Worm (Caenorhabditis elegans) whole organism, L1 larva: ENCODE results near the gene F53A9.9.
A peak's percentile ranks its signal among the peaks of the same experiment; 100 is the strongest.

Experiments used
- C16A3.4 ChIP-seq: fragments of 150-350 bp; optimal IDR thresholded peaks from 2 replicates; lab custom pipeline; 2014; ENCODE audit warnings: missing biosample characterization, missing genetic modification characterization
- aha-1 ChIP-seq: fragments of 150-350 bp; optimal IDR thresholded peaks from 2 replicates; lab custom pipeline; 2014; ENCODE audit warnings: missing biosample characterization, missing genetic modification characterization
- alr-1 ChIP-seq: fragments of 200-800 bp; sonication (Bioruptor generic); optimal IDR thresholded peaks from 2 replicates; lab custom pipeline; 2018; ENCODE audit warnings: borderline replicate concordance, mild to moderate bottlenecking, missing genetic modification characterization, missing compliant biosample characterization
- blmp-1 ChIP-seq: fragments of 150-350 bp; optimal IDR thresholded peaks from 2 replicates; lab custom pipeline; 2014; ENCODE audit warnings: missing biosample characterization, missing genetic modification characterization
- ceh-82 ChIP-seq, 3 experiments: fragments of 150-350 bp in 1 of 3; sonication (generic microtip) in 2 of 3; optimal IDR thresholded peaks; 2 replicates each; lab custom pipeline; 2014 to 2017; ENCODE audit warnings: missing biosample characterization in 3 of 3, missing genetic modification characterization in 3 of 3
- ceh-90 ChIP-seq: sonication (generic microtip); optimal IDR thresholded peaks from 2 replicates; lab custom pipeline; 2016; ENCODE audit warnings: missing genetic modification characterization, missing compliant biosample characterization
- dpl-1 ChIP-seq, 3 experiments: fragments of 150-350 bp in 2 of 3; sonication (generic microtip) in 1 of 3; optimal IDR thresholded peaks; 2 replicates each; lab custom pipeline; 2014 to 2017; ENCODE audit warnings: missing biosample characterization in 3 of 3, missing genetic modification characterization in 3 of 3, missing genetic modification reagents in 3 of 3
- efl-1 ChIP-seq, 4 experiments: fragments of 150-350 bp; optimal IDR thresholded peaks in 3 of 4; peaks in 1 of 4; 1 replicate in 1 of 4; 2 replicates in 3 of 4; lab custom pipeline; 2014; ENCODE audit warnings: missing biosample characterization in 2 of 4, missing genetic modification characterization in 2 of 4, missing genetic modification reagents in 2 of 4
- efl-3 ChIP-seq: fragments of 200-800 bp; sonication (Bioruptor generic); optimal IDR thresholded peaks from 2 replicates; lab custom pipeline; 2018; ENCODE audit warnings: mild to moderate bottlenecking, missing genetic modification characterization, missing compliant biosample characterization
- egl-13 ChIP-seq: sonication (generic microtip); optimal IDR thresholded peaks from 2 replicates; lab custom pipeline; 2016; ENCODE audit warnings: missing genotype, missing genetic modification reagents, missing genetic modification characterization, missing compliant biosample characterization
- egl-27 ChIP-seq, 2 experiments: fragments of 150-350 bp in 1 of 2; sonication (generic microtip); optimal IDR thresholded peaks; 3 replicates each; lab custom pipeline; 2017 to 2018; ENCODE audit warnings: missing biosample characterization in 2 of 2, missing genetic modification characterization in 2 of 2, missing genetic modification reagents in 2 of 2
- fkh-10 ChIP-seq: sonication (generic microtip); optimal IDR thresholded peaks from 2 replicates; lab custom pipeline; 2017; ENCODE audit warnings: missing biosample characterization, missing genetic modification reagents, missing genetic modification characterization
- fos-1 ChIP-seq: fragments of 150-350 bp; optimal IDR thresholded peaks from 2 replicates; lab custom pipeline; 2014; ENCODE audit warnings: missing biosample characterization, missing genetic modification characterization
- jun-1 ChIP-seq: fragments of 150-350 bp; optimal IDR thresholded peaks from 2 replicates; lab custom pipeline; 2014; ENCODE audit warnings: missing biosample characterization, missing genetic modification reagents, missing genetic modification characterization
- lin-14 ChIP-seq: fragments of 200-800 bp; sonication (Bioruptor generic); optimal IDR thresholded peaks from 2 replicates; lab custom pipeline; 2018; ENCODE audit warnings: mild to moderate bottlenecking, missing genetic modification characterization, moderate library complexity, missing compliant biosample characterization
- lin-35 ChIP-seq, 2 experiments: fragments of 150-350 bp; optimal IDR thresholded peaks; 2 replicates each; lab custom pipeline; 2014; ENCODE audit warnings: missing biosample characterization in 2 of 2, missing genetic modification characterization in 2 of 2, missing genetic modification reagents in 2 of 2
- lsy-2 ChIP-seq, 2 experiments: fragments of 150-350 bp; optimal IDR thresholded peaks; 2 replicates each; lab custom pipeline; 2014; ENCODE audit warnings: missing biosample characterization in 2 of 2, missing genetic modification characterization in 2 of 2
- mab-9 ChIP-seq: fragments of 200-800 bp; sonication (Bioruptor generic); IDR thresholded peaks from 2 replicates; pipeline ENCODE4 v1.3.6; 2022; ENCODE audit warnings: missing genetic modification reagents, missing genetic modification characterization, missing compliant biosample characterization
- mef-2 ChIP-seq: fragments of 150-350 bp; optimal IDR thresholded peaks from 2 replicates; lab custom pipeline; 2014; ENCODE audit warnings: missing biosample characterization, missing genetic modification characterization
- mep-1 ChIP-seq: fragments of 150-350 bp; optimal IDR thresholded peaks from 2 replicates; lab custom pipeline; 2014; ENCODE audit warnings: missing biosample characterization, missing genetic modification characterization
- nhr-20 ChIP-seq: sonication (generic microtip); optimal IDR thresholded peaks from 2 replicates; lab custom pipeline; 2016; ENCODE audit warnings: mild to moderate bottlenecking, missing genetic modification characterization, missing compliant biosample characterization
- nhr-71 ChIP-seq: sonication (generic microtip); optimal IDR thresholded peaks from 2 replicates; lab custom pipeline; 2016; ENCODE audit warnings: mild to moderate bottlenecking, missing genetic modification characterization, moderate library complexity, missing compliant biosample characterization
- nhr-77 ChIP-seq: fragments of 150-350 bp; optimal IDR thresholded peaks from 2 replicates; lab custom pipeline; 2014; ENCODE audit warnings: missing biosample characterization, missing genetic modification characterization
- nhr-85 ChIP-seq: sonication (generic microtip); peaks from one replicate; lab custom pipeline; 2016; ENCODE audit warnings: missing genetic modification characterization, inconsistent platforms, missing compliant biosample characterization
- skn-1 ChIP-seq: fragments of 150-350 bp; optimal IDR thresholded peaks from 2 replicates; lab custom pipeline; 2014; ENCODE audit warnings: missing biosample characterization, missing genetic modification characterization
- snpc-4 ChIP-seq: fragments of 150-350 bp; optimal IDR thresholded peaks from 2 replicates; lab custom pipeline; 2014; ENCODE audit warnings: missing biosample characterization, missing genetic modification characterization
- snu-23 ChIP-seq: sonication (generic microtip); optimal IDR thresholded peaks from 2 replicates; lab custom pipeline; 2016; ENCODE audit warnings: missing genetic modification characterization, missing compliant biosample characterization
- sptf-1 ChIP-seq: fragments of 150-350 bp; optimal IDR thresholded peaks from 2 replicates; lab custom pipeline; 2014; ENCODE audit warnings: missing biosample characterization, missing genetic modification characterization
- unc-62 ChIP-seq: fragments of 150-350 bp; optimal IDR thresholded peaks from 2 replicates; lab custom pipeline; 2014; ENCODE audit warnings: missing biosample characterization, missing genetic modification reagents, missing genetic modification characterization
- xbp-1 ChIP-seq: sonication (generic microtip); optimal IDR thresholded peaks from 2 replicates; lab custom pipeline; 2016; ENCODE audit warnings: missing genetic modification characterization, missing compliant biosample characterization
- zag-1 ChIP-seq: fragments of 150-350 bp; optimal IDR thresholded peaks from 2 replicates; lab custom pipeline; 2014; ENCODE audit warnings: missing biosample characterization, missing genetic modification characterization
- zip-4 ChIP-seq: fragments of 200-800 bp; sonication (Bioruptor generic); optimal IDR thresholded peaks from 2 replicates; lab custom pipeline; 2018; ENCODE audit warnings: mild to moderate bottlenecking, missing genetic modification characterization, moderate library complexity, missing compliant biosample characterization
- ztf-11 ChIP-seq, 2 experiments: sonication (generic microtip); optimal IDR thresholded peaks; 2 replicates each; lab custom pipeline; 2016 to 2017; ENCODE audit warnings: missing genetic modification characterization in 2 of 2, missing biosample characterization in 1 of 2, missing compliant biosample characterization in 1 of 2
- ztf-4 ChIP-seq: fragments of 150-350 bp; optimal IDR thresholded peaks from 2 replicates; lab custom pipeline; 2014; ENCODE audit warnings: missing biosample characterization, missing genetic modification characterization

F53A9.9 gene

DNA sequence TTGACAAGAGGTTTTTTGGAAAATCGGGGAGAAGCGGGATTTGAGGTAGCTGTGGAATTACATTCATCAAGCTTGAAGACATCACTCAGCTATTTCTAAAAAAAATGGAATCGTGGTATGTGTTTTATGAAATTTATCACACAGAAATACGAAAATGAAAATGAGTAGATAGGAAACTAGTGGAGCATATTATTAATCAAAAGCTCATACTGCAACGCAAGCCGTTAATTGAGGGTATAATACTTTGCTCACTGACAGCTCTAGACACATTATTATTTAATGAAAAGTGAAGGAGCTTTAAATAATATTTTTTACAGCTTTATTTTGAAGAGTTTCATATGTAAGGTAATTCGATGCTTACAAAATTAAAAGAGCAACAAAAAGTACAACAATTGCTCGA, 22.3 kb upstream of the F53A9.9 start, which contains the start of gene M02D8.7:
TSS of gene M02D8.7 (minus strand) at position 101 of the 400 bp plus-strand sequence.
- no peak for TF ChIP-seq fkh-10 (GFP tag; lab: Kevin White, UChicago)
- TF ChIP-seq ztf-4 = no peak
- no peak for TF ChIP-seq efl-1 (optimal IDR thresholded peaks at IDR 0.05; lab: Kevin White, UChicago)
- TF ChIP-seq efl-1 (GFP tag; optimal IDR thresholded peaks at IDR 0.05 in 1 of 2; lab: Kevin White, UChicago) = no peak
- no peak for TF ChIP-seq egl-13 (tag; lab: Kevin White, UChicago)
- no peak for TF ChIP-seq sptf-1
- no peak for TF ChIP-seq alr-1
- no peak for TF ChIP-seq zag-1 (tag; lab: Kevin White, UChicago)
- no peak for TF ChIP-seq ceh-82 (tag; optimal IDR thresholded peaks at IDR 0.05; lab: Kevin White, UChicago)
- TF ChIP-seq, all 84 proteins: peak for 0

DNA sequence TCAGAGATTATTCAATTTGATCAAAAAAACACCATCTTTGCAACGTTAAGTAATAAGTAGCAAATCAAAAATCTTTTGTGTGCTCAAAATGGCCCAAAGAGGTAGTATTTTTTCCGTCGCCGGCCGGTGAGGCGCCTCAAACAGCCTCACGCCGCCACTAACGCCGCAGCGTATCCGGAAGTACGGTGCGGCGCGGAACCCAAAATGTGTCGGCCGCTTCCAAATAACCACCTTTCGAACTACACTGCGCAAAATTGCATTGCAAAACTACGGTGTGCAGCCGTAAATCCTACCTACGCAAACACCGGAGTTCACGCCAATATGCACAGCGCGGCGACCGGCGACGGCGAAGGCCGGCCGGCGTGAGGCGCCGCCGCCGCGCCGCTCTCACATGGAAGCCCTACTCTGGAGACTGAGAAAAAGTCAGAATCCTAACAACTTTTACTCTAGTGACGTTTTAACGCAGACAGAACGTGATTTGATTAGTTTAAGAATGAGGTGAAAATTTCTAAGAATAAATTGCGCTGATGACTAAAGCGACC, 21.1 kb upstream of the F53A9.9 start:
- TF ChIP-seq aha-1 (tag; lab: Kevin White, UChicago) = no peak

DNA sequence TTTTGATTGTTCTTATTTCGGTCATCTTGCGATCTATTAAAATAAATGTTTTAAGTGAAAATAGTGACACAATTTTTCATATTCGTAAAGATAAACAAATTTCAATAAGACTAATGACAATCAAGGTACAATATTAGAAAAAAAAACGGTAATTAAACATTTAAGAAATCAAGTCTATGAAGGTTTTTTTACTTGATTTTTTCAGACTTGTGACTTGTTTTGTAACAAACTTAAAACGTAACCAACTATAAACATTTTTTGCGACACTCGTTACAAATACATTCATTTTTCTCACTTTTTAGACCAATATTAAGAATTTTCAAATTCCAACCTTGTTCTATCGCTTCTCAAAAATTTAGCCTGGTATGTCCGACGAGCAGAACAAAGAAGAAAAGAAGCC, 18.8 kb upstream of the F53A9.9 start, which contains the start of gene M02D8.2:
TSS of gene M02D8.2 (plus strand) at position 301 of the 400 bp plus-strand sequence.
- no peak for TF ChIP-seq zip-4 (GFP tag; lab: Kevin White, UChicago)
- TF ChIP-seq mab-9 (GFP tag; lab: Robert Waterston, UW) = no peak

DNA sequence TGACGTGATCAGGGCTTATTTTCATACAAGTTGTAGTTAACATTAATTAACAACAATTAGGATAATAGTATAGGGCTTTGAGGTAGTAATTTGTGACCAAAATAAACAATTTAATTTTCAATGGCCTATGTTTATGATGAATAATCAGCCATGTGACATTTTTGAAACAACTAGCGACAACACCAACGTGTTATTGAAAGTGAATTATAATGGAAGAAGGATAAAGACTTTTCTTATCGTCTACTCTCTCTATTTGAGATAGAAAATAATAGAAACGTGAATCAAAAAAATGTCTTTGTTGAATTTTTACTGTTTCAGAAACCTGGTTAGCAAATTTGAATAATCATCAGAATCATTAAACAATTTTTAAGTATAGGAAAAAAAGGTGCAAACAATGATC, 17.2 kb upstream of the F53A9.9 start:
- TF ChIP-seq nhr-85 (tag; lab: Kevin White, UChicago) = peak; percentile 58
- no peak for TF ChIP-seq efl-3
- peak; percentile 68 for TF ChIP-seq blmp-1 (tag; lab: Kevin White, UChicago)

DNA sequence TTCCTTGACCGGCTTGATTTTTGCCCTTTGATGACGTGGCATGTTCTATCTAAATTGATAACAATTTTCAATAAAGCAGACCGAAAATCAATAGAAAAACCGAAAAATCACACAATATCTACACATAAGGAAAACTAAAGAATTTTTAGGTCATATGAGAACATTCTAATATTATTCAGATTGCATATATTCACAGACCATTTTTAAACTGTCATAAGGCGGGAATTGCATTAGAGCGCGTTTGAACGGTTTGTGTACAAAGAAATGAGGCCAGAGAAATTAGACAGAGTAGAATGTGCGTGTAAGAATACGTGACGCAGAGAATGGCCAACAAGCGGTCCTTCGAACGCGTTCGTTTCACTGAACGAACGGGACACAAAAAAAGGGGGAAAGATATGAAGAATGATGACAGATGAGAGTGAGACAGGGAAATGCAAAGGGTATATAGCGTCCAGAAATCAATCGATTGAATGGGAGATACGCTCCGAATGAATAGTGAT, 16.5 kb upstream of the F53A9.9 start, which contains the start of gene M02D8.3:
TSS of gene M02D8.3 (minus strand) at position 51 of the 500 bp plus-strand sequence.
- TF ChIP-seq snpc-4 (tag; lab: Kevin White, UChicago) (no peak), ztf-11 (tag; optimal IDR thresholded peaks at IDR 0.05; lab: Kevin White, UChicago) (no peak), nhr-71 (tag; lab: Kevin White, UChicago) (peak; percentile 9), xbp-1 (tag; lab: Kevin White, UChicago) (peak; percentile 7), lsy-2 (tag; optimal IDR thresholded peaks at IDR 0.05; lab: Kevin White, UChicago) (peak in 1 of 2 experiments; percentile 43), egl-27 (tag; optimal IDR thresholded peaks at IDR 0.05; lab: Kevin White, UChicago) (no peak), mep-1 (tag; lab: Kevin White, UChicago) (peak; percentile 21), efl-1 (optimal IDR thresholded peaks at IDR 0.05; lab: Kevin White, UChicago) (peak; percentile 44 to 63), efl-1 (GFP tag; optimal IDR thresholded peaks at IDR 0.05 in 1 of 2; lab: Kevin White, UChicago) (peak; percentile 67 to 84), nhr-20 (tag; lab: Kevin White, UChicago) (peak; percentile 31), lin-14 (peak; percentile 80), nhr-77 (no peak), blmp-1 (tag; lab: Kevin White, UChicago) (peak; percentile 64), dpl-1 (GFP tag; optimal IDR thresholded peaks at IDR 0.05; lab: Kevin White, UChicago) (peak; percentile 60 to 78 (median 68)), snu-23 (peak; percentile 28), skn-1 (tag; lab: Kevin White, UChicago) (peak; percentile 25), ceh-90 (tag; lab: Kevin White, UChicago) (no peak), lin-35 (GFP tag; optimal IDR thresholded peaks at IDR 0.05; lab: Kevin White, UChicago) (peak; percentile 21 to 82), mef-2 (no peak), jun-1 (tag; lab: Kevin White, UChicago) (no peak), fos-1 (tag; lab: Kevin White, UChicago) (no peak), unc-62 (GFP tag; lab: Kevin White, UChicago) (no peak), C16A3.4 (tag; lab: Kevin White, UChicago) (peak; percentile 29)
